Worm (Caenorhabditis elegans): ENCODE measurements around the gene T23G4.2.

T23G4.2 gene

ce11 chrIV:13647558-13647957 lies 41.8 kb downstream of the T23G4.2 start, which contains the start of gene ule-4:
TSS of gene ule-4 (minus strand) at chrIV:13647658.
- TF ChIP-seq mef-2 (tag; optimal IDR thresholded peaks at IDR 0.05) (no peak), unc-98 (GFP tag; IDR thresholded peaks at IDR 0.05) (no peak), ceh-8 (GFP tag; optimal IDR thresholded peaks at IDR 0.05) (no peak), irx-1 (tag; optimal IDR thresholded peaks at IDR 0.05) (no peak), elt-3 (tag; optimal IDR thresholded peaks at IDR 0.05) (no peak), ceh-88 (GFP tag; IDR thresholded peaks at IDR 0.05) (no peak), mab-9 (GFP tag; IDR thresholded peaks at IDR 0.05) (no peak), unc-30 (tag; optimal IDR thresholded peaks at IDR 0.05) (no peak), lsy-2 (tag; optimal IDR thresholded peaks at IDR 0.05) (no peak), ces-1 (GFP tag; optimal IDR thresholded peaks at IDR 0.05) (no peak), nhr-90 (tag; optimal IDR thresholded peaks at IDR 0.05; ENCODE audit: poor library complexity) (no peak), lin-13 (GFP tag; optimal IDR thresholded peaks at IDR 0.05) (no peak), C34B4.2 (tag; optimal IDR thresholded peaks at IDR 0.05) (no peak), ztf-11 (tag; optimal IDR thresholded peaks at IDR 0.05) (no peak), hlh-4 (tag; optimal IDR thresholded peaks at IDR 0.05) (no peak), pqm-1 (tag; optimal IDR thresholded peaks at IDR 0.05) (no peak)

- no peak for TF ChIP-seq nhr-47 (tag; optimal IDR thresholded peaks at IDR 0.05)
- no peak for TF ChIP-seq ceh-82 (tag; optimal IDR thresholded peaks at IDR 0.05)
- TF ChIP-seq isw-1 (GFP tag; IDR thresholded peaks at IDR 0.05): no peak
- no peak for TF ChIP-seq sup-37 (GFP tag; optimal IDR thresholded peaks at IDR 0.05)
- TF ChIP-seq lin-13 (GFP tag; optimal IDR thresholded peaks at IDR 0.05): no peak
Measured at ce11 chrIV:13645823-13646222, 43.5 kb downstream of the T23G4.2 start, which contains the start of gene srz-29. TSS of gene srz-29 (minus strand) at chrIV:13645923.

ce11 chrIV:13639027-13639426 lies 50.3 kb downstream of the T23G4.2 start, which contains the start of gene ugt-22:
TSS of gene ugt-22 (plus strand) at chrIV:13639260.
- TF ChIP-seq tlp-1 (tag; optimal IDR thresholded peaks at IDR 0.05) (peak; percentile 1), efl-1 (optimal IDR thresholded peaks at IDR 0.05) (no peak), efl-1 (GFP tag; optimal IDR thresholded peaks at IDR 0.05 in 1 of 2) (peak in 1 of 2 experiments; percentile 66), xbp-1 (tag; optimal IDR thresholded peaks at IDR 0.05) (no peak), lin-35 (GFP tag; optimal IDR thresholded peaks at IDR 0.05) (peak in 1 of 2 experiments; percentile 8), fkh-4 (tag; optimal IDR thresholded peaks at IDR 0.05; ENCODE audit: borderline replicate concordance) (no peak), jun-1 (tag; optimal IDR thresholded peaks at IDR 0.05) (no peak), mep-1 (tag; optimal IDR thresholded peaks at IDR 0.05) (no peak), elt-2 (tag; optimal IDR thresholded peaks at IDR 0.05) (peak; percentile 80)

Measured in whole organism, L1 larva.